Worm (Caenorhabditis elegans): ENCODE data around the gene B0563.5.

B0563.5 gene

ce11 chrX:9174409-9174808 lies 28.5 kb downstream of the B0563.5 start, which contains the start of gene B0563.8:
Gene B0563.8 (minus strand): TSS chrX:9174509.
- TF ChIP-seq tra-1 (GFP tag; IDR thresholded peaks at IDR 0.05), result no peak
- TF ChIP-seq R02D3.7 (tag; optimal IDR thresholded peaks at IDR 0.05), result no peak
- TF ChIP-seq dve-1 (tag; optimal IDR thresholded peaks at IDR 0.05; ENCODE audit: insufficient read depth), result no peak
- no peak for TF ChIP-seq madf-9 (GFP tag; conservative IDR thresholded peaks at IDR 0.05)
- no peak for TF ChIP-seq dpl-1 (GFP tag; optimal IDR thresholded peaks at IDR 0.05)
- TF ChIP-seq unc-130 (GFP tag; optimal IDR thresholded peaks at IDR 0.05), result no peak
- no peak for TF ChIP-seq nhr-11 (tag; optimal IDR thresholded peaks at IDR 0.05)
- TF ChIP-seq dmd-8 (GFP tag; IDR thresholded peaks at IDR 0.05), result no peak
- TF ChIP-seq nhr-77 (tag; optimal IDR thresholded peaks at IDR 0.05), result no peak
- TF ChIP-seq pqm-1 (tag; optimal IDR thresholded peaks at IDR 0.05), result no peak
- TF ChIP-seq saeg-2 (GFP tag; IDR thresholded peaks at IDR 0.05), result no peak
- TF ChIP-seq unc-39 (tag; optimal IDR thresholded peaks at IDR 0.05), result no peak
- no peak for TF ChIP-seq zip-2 (tag; optimal IDR thresholded peaks at IDR 0.05)
- no peak for TF ChIP-seq nhr-48 (tag; optimal IDR thresholded peaks at IDR 0.05)
- TF ChIP-seq vab-7 (GFP tag; IDR thresholded peaks at IDR 0.05), result no peak
- TF ChIP-seq snpc-4 (tag; optimal IDR thresholded peaks at IDR 0.05), result no peak
- no peak for TF ChIP-seq ama-1 (optimal IDR thresholded peaks at IDR 0.05)
- no peak for TF ChIP-seq mxl-3 (GFP tag; optimal IDR thresholded peaks at IDR 0.05)

DNA sequence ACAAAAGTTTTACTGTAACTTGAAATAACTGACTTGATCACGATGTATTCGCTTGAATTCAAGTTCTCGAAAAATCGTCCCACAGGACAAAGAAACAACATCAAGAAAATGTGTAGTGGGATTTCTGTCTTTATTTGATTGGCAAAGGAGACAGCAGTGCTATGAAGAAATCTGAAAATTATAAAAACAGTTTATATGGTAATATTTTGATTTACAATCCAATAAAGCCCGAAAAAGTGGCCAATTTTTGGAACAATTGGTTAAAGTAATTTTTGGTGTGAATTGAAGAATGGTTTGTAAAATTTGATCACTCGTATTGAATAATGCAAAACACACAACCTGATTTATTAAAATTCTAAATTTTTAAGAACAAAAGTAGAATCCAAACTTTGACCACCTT lies 34.9 kb downstream of the B0563.5 start, which contains the start of gene Y81B9A.4:
Y81B9A.4 (minus strand) TSS at position 101 of the 400 bp plus-strand sequence.
- no peak for TF ChIP-seq mdl-1 (tag; optimal IDR thresholded peaks at IDR 0.05)
- no peak for TF ChIP-seq nhr-28 (tag; optimal IDR thresholded peaks at IDR 0.05)
- no peak for TF ChIP-seq gei-8 (GFP tag; optimal IDR thresholded peaks at IDR 0.05)
- no peak for TF ChIP-seq daf-12 (tag; optimal IDR thresholded peaks at IDR 0.05)
- no peak for TF ChIP-seq nhr-11 (tag; optimal IDR thresholded peaks at IDR 0.05)
- no peak for TF ChIP-seq daf-19 (GFP tag; conservative IDR thresholded peaks at IDR 0.05)
- no peak for TF ChIP-seq nhr-25 (tag; optimal IDR thresholded peaks at IDR 0.05; ENCODE audit: borderline replicate concordance, insufficient read depth)
- no peak for TF ChIP-seq dpl-1 (GFP tag; optimal IDR thresholded peaks at IDR 0.05)
- TF ChIP-seq ceh-62 (tag; optimal IDR thresholded peaks at IDR 0.05), result no peak
- no peak for TF ChIP-seq pha-4 (GFP tag; IDR thresholded peaks at IDR 0.05)
- TF ChIP-seq pha-4 (tag; optimal IDR thresholded peaks at IDR 0.05), result no peak
- TF ChIP-seq ceh-82 (tag; optimal IDR thresholded peaks at IDR 0.05), result no peak
- no peak for TF ChIP-seq lim-7 (GFP tag; IDR thresholded peaks at IDR 0.05)

- TF ChIP-seq nhr-111 (GFP tag; optimal IDR thresholded peaks at IDR 0.05) (no peak), vab-7 (GFP tag; IDR thresholded peaks at IDR 0.05) (no peak), spr-1 (tag; optimal IDR thresholded peaks at IDR 0.05) (no peak), spr-3 (GFP tag; optimal IDR thresholded peaks at IDR 0.05) (no peak), hif-1 (tag; optimal IDR thresholded peaks at IDR 0.05) (no peak), nhr-25 (tag; optimal IDR thresholded peaks at IDR 0.05; ENCODE audit: borderline replicate concordance, insufficient read depth) (no peak), lim-7 (GFP tag; IDR thresholded peaks at IDR 0.05) (no peak), set-16 (GFP tag; IDR thresholded peaks at IDR 0.05) (no peak), attf-4 (tag; optimal IDR thresholded peaks at IDR 0.05) (no peak)
These were observed 36.2 kb downstream of the B0563.5 start, which contains the start of gene Y81B9A.3 for ce11 chrX:9182140-9182539. Gene Y81B9A.3 (plus strand): TSS chrX:9182440.

- TF ChIP-seq hmg-1.1 (GFP tag; IDR thresholded peaks at IDR 0.05) (no peak), fos-1 (tag; optimal IDR thresholded peaks at IDR 0.05) (no peak), ama-1 (optimal IDR thresholded peaks at IDR 0.05) (no peak), ztf-7 (tag; optimal IDR thresholded peaks at IDR 0.05) (no peak), nhr-111 (GFP tag; optimal IDR thresholded peaks at IDR 0.05) (no peak), aly-2 (tag; optimal IDR thresholded peaks at IDR 0.05) (no peak), ceh-62 (tag; optimal IDR thresholded peaks at IDR 0.05) (no peak), duxl-1 (tag; optimal IDR thresholded peaks at IDR 0.05; ENCODE audit: poor library complexity) (no peak), egl-43 (GFP tag; IDR thresholded peaks at IDR 0.05) (no peak), ZK546.5 (tag; optimal IDR thresholded peaks at IDR 0.05) (no peak), nhr-77 (tag; optimal IDR thresholded peaks at IDR 0.05) (no peak)
These were observed 37.9 kb downstream of the B0563.5 start, which contains the start of gene Y81B9A.2 for ce11 chrX:9183836-9184235. Gene Y81B9A.2 (plus strand): TSS chrX:9184136.

All from whole organism, L4 larva.